Worm (Caenorhabditis elegans) whole organism, L3 larva: ENCODE results near the gene F25B4.4.

Experiments used
- ama-1 ChIP-seq: fragments of 150-350 bp; optimal IDR thresholded peaks from 2 replicates; lab custom pipeline; 2018
- daf-12 ChIP-seq: fragments of 150-350 bp; optimal IDR thresholded peaks from 2 replicates; lab custom pipeline; 2014; ENCODE audit warnings: missing biosample characterization, missing genetic modification reagents, missing genetic modification characterization
- elt-3 ChIP-seq, 3 experiments: fragments of 150-350 bp in 1 of 3; sonication (generic microtip) in 2 of 3; optimal IDR thresholded peaks; 2 replicates in 2 of 3; 4 replicates in 1 of 3; lab custom pipeline; 2014 to 2017; ENCODE audit warnings: missing biosample characterization in 3 of 3, missing genetic modification characterization in 3 of 3
- jun-1 ChIP-seq: fragments of 150-350 bp; optimal IDR thresholded peaks from 2 replicates; lab custom pipeline; 2014; ENCODE audit warnings: missing biosample characterization, missing genetic modification reagents, missing genetic modification characterization
- mdl-1 ChIP-seq: fragments of 150-350 bp; optimal IDR thresholded peaks from 2 replicates; lab custom pipeline; 2014; ENCODE audit warnings: missing biosample characterization, missing genetic modification characterization
- nhr-12 ChIP-seq: fragments of 150-350 bp; optimal IDR thresholded peaks from 2 replicates; lab custom pipeline; 2014; ENCODE audit warnings: missing biosample characterization, missing genetic modification characterization
- nhr-76 ChIP-seq: fragments of 150-350 bp; sonication (generic microtip); optimal IDR thresholded peaks from 5 replicates; lab custom pipeline; 2014; ENCODE audit warnings: missing biosample characterization, missing genetic modification characterization
- nhr-77 ChIP-seq: fragments of 150-350 bp; optimal IDR thresholded peaks from 2 replicates; lab custom pipeline; 2014; ENCODE audit warnings: missing biosample characterization, missing genetic modification characterization
- pqm-1 ChIP-seq: fragments of 150-350 bp; optimal IDR thresholded peaks from 2 replicates; lab custom pipeline; 2017; ENCODE audit warnings: missing biosample characterization, missing genetic modification characterization, inconsistent platforms
- sea-2 ChIP-seq: fragments of 150-350 bp; sonication (generic microtip); optimal IDR thresholded peaks from 4 replicates; lab custom pipeline; 2014; ENCODE audit warnings: missing biosample characterization, missing genetic modification reagents, missing genetic modification characterization

- TF ChIP-seq elt-3 (tag; optimal IDR thresholded peaks at IDR 0.05; lab: Kevin White, UChicago) (no peak), nhr-76 (no peak), nhr-77 (tag; lab: Kevin White, UChicago) (no peak), ama-1 (lab: Kevin White, UChicago) (no peak), pqm-1 (tag; lab: Kevin White, UChicago) (no peak), nhr-12 (tag; lab: Kevin White, UChicago) (no peak), jun-1 (tag; lab: Kevin White, UChicago) (no peak), daf-12 (tag; lab: Kevin White, UChicago) (no peak), mdl-1 (tag; lab: Kevin White, UChicago) (no peak), sea-2 (GFP tag; lab: Kevin White, UChicago) (no peak)
Measured at ce11 chrV:5712189-5712588, 27.5 kb downstream of the F25B4.4 start.
